Worm (Caenorhabditis elegans) whole organism, L4 larva: ENCODE measurements around the gene Y42G9A.3.

ENCODE experiments used
- Y48G9A.11 ChIP-seq: fragments of 200-800 bp; sonication (Bioruptor generic); IDR thresholded peaks from 2 replicates; pipeline ENCODE4 v1.3.6; 2022; ENCODE audit warnings: missing genetic modification reagents, missing genetic modification characterization, missing compliant biosample characterization
- dpl-1 ChIP-seq: fragments of 150-350 bp; optimal IDR thresholded peaks from 2 replicates; lab custom pipeline; 2014; ENCODE audit warnings: missing biosample characterization, missing genetic modification reagents, missing genetic modification characterization
- lin-39 ChIP-seq: fragments of 150-350 bp; optimal IDR thresholded peaks from 2 replicates; lab custom pipeline; 2014; ENCODE audit warnings: missing biosample characterization, missing genetic modification reagents, missing genetic modification characterization
- nhr-76 ChIP-seq: fragments of 150-350 bp; optimal IDR thresholded peaks from 2 replicates; lab custom pipeline; 2014; ENCODE audit warnings: missing biosample characterization, missing genetic modification characterization
- pqm-1 ChIP-seq: sonication (generic microtip); optimal IDR thresholded peaks from 2 replicates; lab custom pipeline; 2017; ENCODE audit warnings: missing biosample characterization, missing genetic modification characterization
- unc-62 ChIP-seq, 3 experiments: fragments of 150-350 bp in 1 of 3; sonication (generic microtip); optimal IDR thresholded peaks in 2 of 3; peaks in 1 of 3; 1 replicate in 1 of 3; 2 replicates in 2 of 3; lab custom pipeline; 2014 to 2017; ENCODE audit warnings: missing biosample characterization in 3 of 3, missing genetic modification characterization in 3 of 3, missing genetic modification reagents in 3 of 3, missing genotype in 1 of 3
- ztf-11 ChIP-seq: fragments of 150-350 bp; optimal IDR thresholded peaks from 2 replicates; lab custom pipeline; 2014; ENCODE audit warnings: missing biosample characterization, missing genetic modification characterization

- no peak for TF ChIP-seq nhr-76 (tag; lab: Kevin White, UChicago)
- no peak for TF ChIP-seq ztf-11 (tag; lab: Kevin White, UChicago)
- TF ChIP-seq dpl-1 (GFP tag; lab: Kevin White, UChicago) = no peak
- TF ChIP-seq pqm-1 = no peak
- TF ChIP-seq lin-39 (tag; lab: Kevin White, UChicago) = no peak
- no peak for TF ChIP-seq Y48G9A.11
- no peak for TF ChIP-seq unc-62 (GFP tag; optimal IDR thresholded peaks at IDR 0.05 in 1 of 2; lab: Kevin White, UChicago)
- TF ChIP-seq unc-62 (tag; optimal IDR thresholded peaks at IDR 0.05; lab: Kevin White, UChicago) = no peak
Observed at ce11 chrIII:6138457-6138856, 7.6 kb upstream of the Y42G9A.3 start.
